Fruit fly (Drosophila melanogaster) whole organism, prepupa: Measurements from ENCODE around the gene CG14089.

Experiments used
- Blimp-1 ChIP-seq: fragments of 200-800 bp; sonication (Bioruptor generic); optimal IDR thresholded peaks from 3 replicates; lab custom pipeline; 2017; ENCODE audit warnings: missing biosample characterization, missing genetic modification characterization, mild to moderate bottlenecking, moderate library complexity, missing genetic modification reagents
- CG10631 ChIP-seq: fragments of 200-800 bp; sonication (Bioruptor generic); optimal IDR thresholded peaks from 2 replicates; lab custom pipeline; 2016; ENCODE audit warnings: missing biosample characterization, missing genetic modification characterization
- CG10669 ChIP-seq: fragments of 200-800 bp; sonication (Bioruptor generic); optimal IDR thresholded peaks from 3 replicates; lab custom pipeline; 2018; ENCODE audit warnings: missing biosample characterization, mild to moderate bottlenecking, missing genetic modification characterization, moderate library complexity
- CG11294 ChIP-seq: fragments of 200-800 bp; sonication (Bioruptor generic); IDR thresholded peaks from 2 replicates; pipeline ENCODE4 v1.3.6; 2022; ENCODE audit warnings: missing biosample characterization, missing genetic modification characterization
- CG11762 ChIP-seq: fragments of 200-800 bp; sonication (Bioruptor generic); optimal IDR thresholded peaks from 3 replicates; lab custom pipeline; 2016; ENCODE audit warnings: missing biosample characterization, missing genetic modification characterization; ENCODE audit not compliant: insufficient read depth
- CG1621 ChIP-seq: fragments of 200-800 bp; sonication (Bioruptor generic); optimal IDR thresholded peaks from 3 replicates; lab custom pipeline; 2018; ENCODE audit warnings: missing biosample characterization, mild to moderate bottlenecking, missing genetic modification characterization
- CG16779 ChIP-seq: fragments of 200-800 bp; sonication (Bioruptor generic); optimal IDR thresholded peaks from 3 replicates; lab custom pipeline; 2017; ENCODE audit warnings: missing biosample characterization, mild to moderate bottlenecking, missing genetic modification characterization
- CG3032 ChIP-seq: fragments of 200-800 bp; optimal IDR thresholded peaks from 2 replicates; lab custom pipeline; 2019; ENCODE audit warnings: missing biosample characterization, mild to moderate bottlenecking, missing genetic modification characterization, moderate library complexity
- CG31627 ChIP-seq: fragments of 200-800 bp; sonication (Bioruptor generic); optimal IDR thresholded peaks from 3 replicates; lab custom pipeline; 2016; ENCODE audit warnings: missing biosample characterization, missing genetic modification characterization
- CG32006 ChIP-seq: fragments of 200-800 bp; sonication (Bioruptor generic); optimal IDR thresholded peaks from 3 replicates; lab custom pipeline; 2017; ENCODE audit warnings: missing biosample characterization, mild to moderate bottlenecking, missing genetic modification characterization
- CG34406 ChIP-seq: fragments of 200-800 bp; sonication (Bioruptor generic); optimal IDR thresholded peaks from 3 replicates; lab custom pipeline; 2016; ENCODE audit warnings: missing biosample characterization, missing genetic modification characterization
- CG3919 ChIP-seq: fragments of 200-800 bp; sonication (Bioruptor generic); optimal IDR thresholded peaks from 3 replicates; lab custom pipeline; 2016; ENCODE audit warnings: missing biosample characterization, missing genetic modification characterization
- CG6163 ChIP-seq: fragments of 200-800 bp; sonication (Bioruptor generic); IDR thresholded peaks from 3 replicates; pipeline ENCODE4 v1.3.6; 2022; ENCODE audit warnings: missing biosample characterization, missing genetic modification characterization
- CG6276 ChIP-seq: fragments of 200-800 bp; sonication (Bioruptor generic); optimal IDR thresholded peaks from 2 replicates; lab custom pipeline; 2017; ENCODE audit warnings: missing biosample characterization, mild to moderate bottlenecking, missing genetic modification characterization
- CG6792 ChIP-seq: fragments of 200-800 bp; sonication (Bioruptor generic); optimal IDR thresholded peaks from 3 replicates; lab custom pipeline; 2016; ENCODE audit warnings: missing biosample characterization, missing genetic modification characterization
- CG6808 ChIP-seq: fragments of 200-800 bp; sonication (Bioruptor generic); optimal IDR thresholded peaks from 3 replicates; lab custom pipeline; 2017; ENCODE audit warnings: missing biosample characterization, missing genetic modification characterization, mild to moderate bottlenecking, moderate library complexity, missing genetic modification reagents
- CG7368 ChIP-seq: fragments of 200-800 bp; sonication (Bioruptor generic); optimal IDR thresholded peaks from 3 replicates; lab custom pipeline; 2016; ENCODE audit warnings: missing biosample characterization, missing genetic modification characterization
- CG8119 ChIP-seq: fragments of 200-800 bp; sonication (Bioruptor generic); IDR thresholded peaks from 3 replicates; pipeline ENCODE4 v1.3.6; 2022; ENCODE audit warnings: missing biosample characterization, missing genetic modification characterization
- CG8319 ChIP-seq: fragments of 200-800 bp; sonication (Bioruptor generic); optimal IDR thresholded peaks from 3 replicates; lab custom pipeline; 2016; ENCODE audit warnings: missing biosample characterization, missing genetic modification characterization
- CG8632 ChIP-seq: fragments of 200-800 bp; sonication (Bioruptor generic); optimal IDR thresholded peaks from 3 replicates; lab custom pipeline; 2016; ENCODE audit warnings: missing biosample characterization, missing genetic modification characterization
- CG9139 ChIP-seq: fragments of 200-800 bp; sonication (Bioruptor generic); optimal IDR thresholded peaks from 3 replicates; lab custom pipeline; 2017; ENCODE audit warnings: missing biosample characterization, mild to moderate bottlenecking, missing genetic modification characterization
- Eip75B ChIP-seq: fragments of 200-800 bp; sonication (Bioruptor generic); optimal IDR thresholded peaks from 3 replicates; lab custom pipeline; 2016; ENCODE audit warnings: missing biosample characterization, missing genetic modification characterization
- Eip93F ChIP-seq: fragments of 200-800 bp; sonication (Bioruptor generic); optimal IDR thresholded peaks from 2 replicates; lab custom pipeline; 2016; ENCODE audit warnings: missing biosample characterization, mild to moderate bottlenecking, missing genetic modification characterization
- Ets21C ChIP-seq: fragments of 200-800 bp; sonication (Bioruptor generic); optimal IDR thresholded peaks from 3 replicates; lab custom pipeline; 2016; ENCODE audit warnings: missing biosample characterization, missing genetic modification characterization
- Gug ChIP-seq: fragments of 200-800 bp; sonication (Bioruptor generic); IDR thresholded peaks from 2 replicates; pipeline ENCODE4 v1.3.6; 2022; ENCODE audit warnings: missing biosample characterization, missing genetic modification characterization
- Hr38 ChIP-seq: sonication (Bioruptor generic); optimal IDR thresholded peaks from 2 replicates; lab custom pipeline; 2016; ENCODE audit warnings: missing biosample characterization, missing genetic modification characterization
- Hr39 ChIP-seq: fragments of 200-800 bp; sonication (Bioruptor generic); optimal IDR thresholded peaks from 2 replicates; lab custom pipeline; 2016; ENCODE audit warnings: missing biosample characterization, missing genetic modification characterization
- Hr4 ChIP-seq: fragments of 200-800 bp; sonication (Bioruptor generic); optimal IDR thresholded peaks from 3 replicates; lab custom pipeline; 2016; ENCODE audit warnings: missing biosample characterization, missing genetic modification characterization
- Lpt ChIP-seq: fragments of 200-800 bp; sonication (Bioruptor generic); optimal IDR thresholded peaks from 3 replicates; lab custom pipeline; 2016; ENCODE audit warnings: missing biosample characterization, missing genetic modification characterization
- Met ChIP-seq: fragments of 200-800 bp; sonication (Bioruptor generic); optimal IDR thresholded peaks from 3 replicates; lab custom pipeline; 2016; ENCODE audit warnings: missing biosample characterization, missing genetic modification characterization
- Smox ChIP-seq: fragments of 200-800 bp; sonication (Bioruptor generic); optimal IDR thresholded peaks from 3 replicates; lab custom pipeline; 2016; ENCODE audit warnings: missing biosample characterization, missing genetic modification characterization
- Sox102F ChIP-seq: fragments of 200-800 bp; sonication (Bioruptor generic); optimal IDR thresholded peaks from 2 replicates; lab custom pipeline; 2016; ENCODE audit warnings: missing biosample characterization, mild to moderate bottlenecking, missing genetic modification characterization
- Sox14 ChIP-seq: fragments of 200-800 bp; sonication (Bioruptor generic); optimal IDR thresholded peaks from 3 replicates; lab custom pipeline; 2016; ENCODE audit warnings: missing biosample characterization, missing genetic modification characterization
- Sox15 ChIP-seq: fragments of 200-800 bp; sonication (Bioruptor generic); optimal IDR thresholded peaks from 3 replicates; lab custom pipeline; 2016; ENCODE audit warnings: missing biosample characterization, missing genetic modification characterization
- achi ChIP-seq: fragments of 200-800 bp; sonication (Bioruptor generic); optimal IDR thresholded peaks from 3 replicates; lab custom pipeline; 2016; ENCODE audit warnings: missing biosample characterization, missing genetic modification characterization
- acj6 ChIP-seq: fragments of 200-800 bp; sonication (Bioruptor generic); optimal IDR thresholded peaks from 3 replicates; lab custom pipeline; 2016; ENCODE audit warnings: missing biosample characterization, missing genetic modification characterization
- cyc ChIP-seq: fragments of 200-800 bp; sonication (Bioruptor generic); optimal IDR thresholded peaks from 3 replicates; lab custom pipeline; 2016; ENCODE audit warnings: missing biosample characterization, missing genetic modification characterization
- dac ChIP-seq: fragments of 200-800 bp; sonication (Bioruptor generic); optimal IDR thresholded peaks from 2 replicates; lab custom pipeline; 2017; ENCODE audit warnings: missing biosample characterization, mild to moderate bottlenecking, missing genetic modification characterization
- eg ChIP-seq: fragments of 200-800 bp; sonication (Bioruptor generic); IDR thresholded peaks from 3 replicates; pipeline ENCODE4 v1.3.6; 2022; ENCODE audit warnings: missing biosample characterization, missing genetic modification characterization
- esn ChIP-seq: fragments of 200-800 bp; sonication (Bioruptor generic); optimal IDR thresholded peaks from 2 replicates; lab custom pipeline; 2016; ENCODE audit warnings: missing biosample characterization, mild to moderate bottlenecking, missing genetic modification characterization, moderate library complexity
- fd85E ChIP-seq: fragments of 200-800 bp; sonication (Bioruptor generic); optimal IDR thresholded peaks from 3 replicates; lab custom pipeline; 2016; ENCODE audit warnings: missing biosample characterization, missing genetic modification characterization
- fkh ChIP-seq: fragments of 200-800 bp; sonication (Bioruptor generic); optimal IDR thresholded peaks from 3 replicates; lab custom pipeline; 2017; ENCODE audit warnings: missing biosample characterization, mild to moderate bottlenecking, missing genetic modification characterization, moderate library complexity
- lz ChIP-seq: fragments of 200-800 bp; sonication (Bioruptor generic); optimal IDR thresholded peaks from 3 replicates; lab custom pipeline; 2016; ENCODE audit warnings: missing biosample characterization, missing genetic modification characterization
- net ChIP-seq: fragments of 200-800 bp; sonication (Bioruptor generic); optimal IDR thresholded peaks from 3 replicates; lab custom pipeline; 2016; ENCODE audit warnings: missing biosample characterization, missing genetic modification characterization
- pdm3 ChIP-seq: fragments of 200-800 bp; sonication (Bioruptor generic); optimal IDR thresholded peaks from 3 replicates; lab custom pipeline; 2016; ENCODE audit warnings: missing biosample characterization, missing genetic modification characterization
- salr ChIP-seq, 2 experiments: fragments of 200-800 bp; sonication (Bioruptor generic); optimal IDR thresholded peaks; 3 replicates each; lab custom pipeline; 2016 to 2018; ENCODE audit warnings: missing biosample characterization in 2 of 2, missing genetic modification characterization in 2 of 2, mild to moderate bottlenecking in 1 of 2
- spab ChIP-seq: fragments of 200-800 bp; sonication (Bioruptor generic); optimal IDR thresholded peaks from 2 replicates; lab custom pipeline; 2017; ENCODE audit warnings: missing biosample characterization, mild to moderate bottlenecking, missing genetic modification characterization, missing genetic modification reagents
- ss ChIP-seq, 2 experiments: fragments of 200-800 bp; sonication (Bioruptor generic); optimal IDR thresholded peaks; 2 replicates in 1 of 2; 3 replicates in 1 of 2; lab custom pipeline; 2017 to 2018; ENCODE audit warnings: mild to moderate bottlenecking in 2 of 2, missing biosample characterization in 2 of 2, missing genetic modification characterization in 2 of 2, moderate library complexity in 1 of 2
- svp ChIP-seq: fragments of 200-800 bp; sonication (Bioruptor generic); peaks from one replicate; lab custom pipeline; 2016; ENCODE audit warnings: missing biosample characterization, missing genetic modification characterization
- topi ChIP-seq: fragments of 200-800 bp; sonication (Bioruptor generic); optimal IDR thresholded peaks from 3 replicates; lab custom pipeline; 2016; ENCODE audit warnings: missing biosample characterization, missing genetic modification characterization
- vri ChIP-seq: fragments of 200-800 bp; sonication (Bioruptor generic); optimal IDR thresholded peaks from 3 replicates; lab custom pipeline; 2016; ENCODE audit warnings: missing biosample characterization, mild to moderate bottlenecking, missing genetic modification characterization

The CG14089 gene

dm6 chr3L:19254715-19255428 lies 25.7 kb downstream of the CG14089 start, which contains the start of the genes mRpL21 and rept:
Gene mRpL21, minus strand, starts transcription at chr3L:19255061.
Gene rept, plus strand, starts transcription at chr3L:19255340.
- TF ChIP-seq salr (GFP tag; optimal IDR thresholded peaks at IDR 0.05; lab: Kevin White, UChicago) = no peak
- no peak for TF ChIP-seq svp (GFP tag; lab: Kevin White, UChicago)
- TF ChIP-seq CG11294 (GFP tag; lab: Robert Waterston, UW) = no peak
- TF ChIP-seq esn (GFP tag; lab: Kevin White, UChicago) = peak; percentile 78
- no peak for TF ChIP-seq CG8319
- TF ChIP-seq Gug = no peak
- no peak for TF ChIP-seq CG8119 (GFP tag; lab: Robert Waterston, UW)
- TF ChIP-seq CG10631 (GFP tag; lab: Kevin White, UChicago) = no peak
- peak; percentile 50 for TF ChIP-seq Eip75B (GFP tag; lab: Kevin White, UChicago)
- peak; percentile 15 for TF ChIP-seq Blimp-1
- TF ChIP-seq CG31627 (GFP tag; lab: Kevin White, UChicago) = peak; percentile 57
- peak; percentile 37 for TF ChIP-seq Sox14 (GFP tag; lab: Kevin White, UChicago)
- TF ChIP-seq net (GFP tag; lab: Kevin White, UChicago) = peak; percentile 9
- TF ChIP-seq vri (GFP tag; lab: Kevin White, UChicago) = peak; percentile 79
- TF ChIP-seq CG3032 (tag; lab: Kevin White, UChicago) = peak; percentile 61
- TF ChIP-seq Sox102F (GFP tag; lab: Kevin White, UChicago) = no peak
- TF ChIP-seq CG9139 = no peak
- TF ChIP-seq fkh = peak; percentile 49
- TF ChIP-seq Hr4 (GFP tag; lab: Kevin White, UChicago) = no peak
- TF ChIP-seq fd85E (GFP tag; lab: Kevin White, UChicago) = no peak
- peak; percentile 57 for TF ChIP-seq CG6792
- no peak for TF ChIP-seq Sox15 (GFP tag; lab: Kevin White, UChicago)
- TF ChIP-seq pdm3 = no peak
- TF ChIP-seq CG7368 = no peak
- TF ChIP-seq CG6163 (GFP tag; lab: Robert Waterston, UW) = no peak; the same call in 2 of the 3 replicates
- peak; percentile 28 for TF ChIP-seq Ets21C (GFP tag; lab: Kevin White, UChicago)
- peak; percentile 61 for TF ChIP-seq lz (GFP tag; lab: Kevin White, UChicago)
- no peak for TF ChIP-seq CG16779 (tag; lab: Kevin White, UChicago)
- TF ChIP-seq CG6808 (GFP tag; lab: Kevin White, UChicago) = no peak
- peak; percentile 71 for TF ChIP-seq topi (GFP tag; lab: Kevin White, UChicago)
- peak; percentile 36 for TF ChIP-seq CG10669 (GFP tag; lab: Kevin White, UChicago)
- no peak for TF ChIP-seq Smox (GFP tag; lab: Kevin White, UChicago)
- peak; percentile 55 for TF ChIP-seq CG32006
- no peak for TF ChIP-seq CG11762 (GFP tag; lab: Kevin White, UChicago)
- TF ChIP-seq spab (GFP tag; lab: Kevin White, UChicago) = no peak
- peak; percentile 62 for TF ChIP-seq achi (GFP tag; lab: Kevin White, UChicago)
- TF ChIP-seq ss (GFP tag; optimal IDR thresholded peaks at IDR 0.05; lab: Kevin White, UChicago) = no peak
- peak; percentile 67 for TF ChIP-seq Met
- TF ChIP-seq acj6 (GFP tag; lab: Kevin White, UChicago) = peak; percentile 47
- peak; percentile 46 for TF ChIP-seq CG34406 (GFP tag; lab: Kevin White, UChicago)
- TF ChIP-seq eg (GFP tag; lab: Robert Waterston, UW) = no peak; the same call in 2 of the 3 replicates
- TF ChIP-seq cyc = peak; percentile 67
- TF ChIP-seq CG6276 (GFP tag; lab: Kevin White, UChicago) = no peak
- TF ChIP-seq CG1621 (tag; lab: Kevin White, UChicago) = no peak
- no peak for TF ChIP-seq Lpt (GFP tag; lab: Kevin White, UChicago)
- no peak for TF ChIP-seq Hr38 (GFP tag; lab: Kevin White, UChicago)
- peak; percentile 19 for TF ChIP-seq dac (GFP tag; lab: Kevin White, UChicago)
- TF ChIP-seq Eip93F (GFP tag; lab: Kevin White, UChicago) = no peak
- TF ChIP-seq CG8632 (GFP tag; lab: Kevin White, UChicago) = peak; percentile 44
- peak; percentile 71 for TF ChIP-seq CG3919 (GFP tag; lab: Kevin White, UChicago)
- TF ChIP-seq Hr39 (GFP tag; lab: Kevin White, UChicago) = peak; percentile 57
